Fruit fly (Drosophila melanogaster): ENCODE data around the gene CG46426.

Gene CG46426

DNA sequence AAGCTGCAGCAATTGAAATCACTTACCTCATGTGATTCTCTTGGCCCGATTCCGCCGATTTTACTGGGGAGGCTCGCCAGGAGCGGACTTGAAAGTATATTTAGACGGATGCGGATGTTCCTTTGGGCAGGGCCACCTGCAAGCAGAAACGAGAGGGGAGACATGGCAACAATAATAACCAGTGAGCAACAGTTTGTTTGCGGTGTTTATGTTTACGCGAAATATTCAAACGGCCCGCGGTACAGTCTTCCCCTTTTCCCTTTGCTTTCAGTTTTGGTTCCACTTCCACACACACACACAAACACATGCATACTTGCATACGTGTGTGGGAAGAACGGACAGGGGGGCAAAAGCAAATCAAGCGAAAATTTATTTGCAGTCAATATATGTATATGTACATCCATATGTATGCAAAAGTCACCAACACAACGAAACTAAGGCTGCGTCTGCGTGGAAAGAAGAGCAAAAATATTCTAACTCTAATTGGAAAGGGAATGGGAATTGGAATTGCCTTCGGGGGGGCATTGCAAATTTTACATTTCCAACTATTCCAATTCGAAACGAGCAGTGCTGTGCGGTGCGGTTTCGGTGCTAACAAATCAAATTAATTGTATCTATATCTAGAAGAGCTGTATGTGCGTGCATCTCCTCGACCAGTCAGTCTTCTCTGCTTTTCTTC is 36.5 kb upstream of the CG46426 start:
- TF ChIP-seq CG6254 (GFP tag; optimal IDR thresholded peaks at IDR 0.05) (peak; percentile 43), E2f2 (GFP tag; IDR thresholded peaks at IDR 0.05) (0 out of 2 replicates have a peak, but pooled peaks have one; percentile 11), Rfx (GFP tag; IDR thresholded peaks at IDR 0.05) (0 out of 2 replicates have a peak, but pooled peaks have one; percentile 20), pros (GFP tag; optimal IDR thresholded peaks at IDR 0.05) (peak; percentile 13), kah (GFP tag; optimal IDR thresholded peaks at IDR 0.05) (peak; percentile 40), CG34422 (GFP tag; IDR thresholded peaks at IDR 0.05) (0 out of 3 replicates have a peak, but pooled peaks have one; percentile 18), insv (GFP tag; optimal IDR thresholded peaks at IDR 0.05) (peak; percentile 41 to 91), sens (GFP tag) (peak; percentile 13), scrt (GFP tag; optimal IDR thresholded peaks at IDR 0.05) (peak; percentile 94), cg (GFP tag; optimal IDR thresholded peaks at IDR 0.05) (peak; percentile 68), Fer2 (tag; optimal IDR thresholded peaks at IDR 0.05) (no peak), crol (GFP tag; IDR thresholded peaks at IDR 0.05) (peak; percentile 62), Med (GFP tag) (peak; percentile 64), CG32767 (GFP tag; IDR thresholded peaks at IDR 0.05) (0 out of 2 replicates have a peak, but pooled peaks have one; percentile 21), CrebB (tag; optimal IDR thresholded peaks at IDR 0.05) (no peak), Scr (GFP tag; IDR thresholded peaks at IDR 0.05; ENCODE audit: partially characterized antibody) (no peak), YL-1 (GFP tag; optimal IDR thresholded peaks at IDR 0.05) (peak; percentile 38), Stat92E (GFP tag; optimal IDR thresholded peaks at IDR 0.05) (peak in 1 of 3 experiments; percentile 9), nerfin-1 (tag; optimal IDR thresholded peaks at IDR 0.05) (peak; percentile 30), Optix (GFP tag; IDR thresholded peaks at IDR 0.05) (no peak)

- TF ChIP-seq CG18764 (GFP tag; optimal IDR thresholded peaks at IDR 0.05): no peak
- no peak for TF ChIP-seq CG4820 (GFP tag; optimal IDR thresholded peaks at IDR 0.05)
- TF ChIP-seq Dfd (GFP tag; optimal IDR thresholded peaks at IDR 0.05): no peak
- TF ChIP-seq Adf1 (GFP tag; IDR thresholded peaks at IDR 0.05): peak; percentile 81
- TF ChIP-seq Oaz (GFP tag; IDR thresholded peaks at IDR 0.05): no peak
- no peak for TF ChIP-seq CG9727 (GFP tag; optimal IDR thresholded peaks at IDR 0.05)
- TF ChIP-seq gt (GFP tag; IDR thresholded peaks at IDR 0.05): no peak
- TF ChIP-seq grn (GFP tag; optimal IDR thresholded peaks at IDR 0.05): no peak
- TF ChIP-seq CG4282 (GFP tag; optimal IDR thresholded peaks at IDR 0.05): no peak
- no peak for TF ChIP-seq CG6683 (GFP tag; optimal IDR thresholded peaks at IDR 0.05)
- no peak for TF ChIP-seq Sry-δ (GFP tag; optimal IDR thresholded peaks at IDR 0.05)
- TF ChIP-seq Med (GFP tag): peak; percentile 87
- TF ChIP-seq Drgx (GFP tag; IDR thresholded peaks at IDR 0.05): peak; percentile 87
- no peak for TF ChIP-seq pnt (GFP tag; optimal IDR thresholded peaks at IDR 0.05)
- no peak for TF ChIP-seq unpg (GFP tag; optimal IDR thresholded peaks at IDR 0.05)
- TF ChIP-seq CkIIα-i1 (GFP tag; IDR thresholded peaks at IDR 0.05): no peak
- TF ChIP-seq CG13894 (tag; optimal IDR thresholded peaks at IDR 0.05): peak; percentile 68
- TF ChIP-seq NC2α (GFP tag; optimal IDR thresholded peaks at IDR 0.05): no peak
- no peak for TF ChIP-seq CG31365 (tag; optimal IDR thresholded peaks at IDR 0.05)
- TF ChIP-seq CG32772 (GFP tag; IDR thresholded peaks at IDR 0.05): peak; percentile 52
- no peak for TF ChIP-seq oc (tag; optimal IDR thresholded peaks at IDR 0.05)
- peak; percentile 16 for TF ChIP-seq CG2678 (tag; optimal IDR thresholded peaks at IDR 0.05)
- TF ChIP-seq Asciz (GFP tag; optimal IDR thresholded peaks at IDR 0.05): no peak
- peak in 1 of 3 experiments; percentile 28 for TF ChIP-seq Stat92E (GFP tag; optimal IDR thresholded peaks at IDR 0.05)
- TF ChIP-seq HLH3B (GFP tag; IDR thresholded peaks at IDR 0.05): no peak
- TF ChIP-seq CG13424 (tag; optimal IDR thresholded peaks at IDR 0.05): no peak
- TF ChIP-seq gro (GFP tag; optimal IDR thresholded peaks at IDR 0.05): peak; percentile 73
- peak; percentile 40 for TF ChIP-seq CG15601 (tag; optimal IDR thresholded peaks at IDR 0.05)
- no peak for TF ChIP-seq crc (GFP tag; optimal IDR thresholded peaks at IDR 0.05)
Observed at dm6 chr2L:11806701-11807674, 35.6 kb upstream of the CG46426 start.
